Fruit fly (Drosophila melanogaster) S2 (cell line): ENCODE measurements around the gene CG18789.
"Not testable (repeated sequence)": the region's sequence is repeated elsewhere in the genome, so short reads cannot be mapped to it uniquely, and the experiment has no call there.

Experiments
- CG8478 ChIP-seq: fragments of >200 bp; optimal IDR thresholded peaks from 2 replicates; lab custom pipeline; 2018
- CTCF ChIP-seq, 2 experiments: fragments of >200 bp; optimal IDR thresholded peaks; 2 replicates each; lab custom pipeline; 2018

The CG18789 gene

DNA sequence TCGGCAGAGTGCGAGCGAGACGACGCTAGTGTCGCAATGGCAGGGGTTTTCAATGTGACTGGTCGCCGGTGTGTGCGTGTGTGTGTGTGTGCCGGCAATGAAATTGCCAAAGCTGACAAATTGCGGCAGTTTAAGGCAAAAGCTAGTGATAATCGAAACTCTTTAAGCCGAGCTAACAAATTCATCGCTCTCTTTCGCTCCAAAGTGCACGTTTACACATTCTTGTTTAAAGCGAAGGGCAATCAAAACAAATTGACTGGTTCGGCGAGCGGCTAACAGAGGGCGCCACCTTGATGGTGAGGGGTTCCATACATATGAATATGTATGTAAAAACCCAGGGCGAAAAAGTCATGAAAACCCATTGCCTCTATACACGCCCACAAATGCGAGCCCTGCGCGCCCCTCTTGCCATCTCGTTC, 8.6 kb upstream of the CG18789 start:
- TF ChIP-seq CG8478 (lab: Kevin White, UChicago) (no peak), CTCF (optimal IDR thresholded peaks at IDR 0.05; lab: Kevin White, UChicago) (peak; percentile 88 to 97)

- TF ChIP-seq CG8478 (lab: Kevin White, UChicago) (no peak), CTCF (optimal IDR thresholded peaks at IDR 0.05; lab: Kevin White, UChicago) (no peak)
Measured at dm6 chr2L:12002922-12003791, 7.9 kb upstream of the CG18789 start.

DNA sequence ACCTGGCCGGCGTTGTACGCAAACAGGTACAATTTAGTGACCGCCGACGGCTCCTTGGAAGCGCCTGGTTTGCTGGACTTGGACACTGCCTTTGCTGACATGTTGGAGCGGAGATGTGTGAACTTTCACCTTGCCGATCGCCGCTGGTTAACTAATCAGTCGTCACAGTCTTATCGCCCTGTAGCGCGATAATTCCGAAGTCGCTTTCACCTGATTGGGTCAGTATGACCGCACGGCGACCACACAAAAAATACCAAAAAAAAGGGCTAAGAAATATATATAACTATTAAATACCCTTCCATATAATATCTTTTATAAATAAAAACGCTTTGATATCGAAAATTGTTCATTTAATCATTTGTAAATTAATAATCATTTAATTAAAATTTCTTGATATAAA, 6.8 kb upstream of the CG18789 start, which contains the start of gene Hacd1:
TSS of gene Hacd1 (minus strand) at position 216 of the 400 bp plus-strand sequence.
- TF ChIP-seq CTCF (optimal IDR thresholded peaks at IDR 0.05; lab: Kevin White, UChicago) (no peak), CG8478 (lab: Kevin White, UChicago) (no peak)

DNA sequence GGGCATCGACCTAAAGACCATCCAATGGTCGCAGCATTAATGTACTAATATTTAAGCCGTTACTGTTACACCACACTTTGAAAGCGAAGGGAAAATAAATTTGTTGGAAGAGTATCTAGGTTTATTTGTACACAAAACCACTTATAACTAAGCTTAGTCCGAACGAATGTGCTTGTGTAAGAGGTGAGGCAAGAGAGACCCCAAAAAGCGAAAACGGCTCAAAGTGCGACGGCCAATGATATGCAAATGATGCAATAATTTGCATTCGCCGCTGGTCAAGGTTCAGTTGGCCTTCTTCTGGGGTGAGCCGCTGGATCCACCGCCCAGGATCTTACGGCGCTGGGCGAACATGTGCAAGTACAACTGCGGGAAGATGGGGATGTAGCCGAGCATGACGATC, 5.9 kb upstream of the CG18789 start:
- TF ChIP-seq CTCF (optimal IDR thresholded peaks at IDR 0.05; lab: Kevin White, UChicago) (no peak), CG8478 (lab: Kevin White, UChicago) (no peak)

DNA sequence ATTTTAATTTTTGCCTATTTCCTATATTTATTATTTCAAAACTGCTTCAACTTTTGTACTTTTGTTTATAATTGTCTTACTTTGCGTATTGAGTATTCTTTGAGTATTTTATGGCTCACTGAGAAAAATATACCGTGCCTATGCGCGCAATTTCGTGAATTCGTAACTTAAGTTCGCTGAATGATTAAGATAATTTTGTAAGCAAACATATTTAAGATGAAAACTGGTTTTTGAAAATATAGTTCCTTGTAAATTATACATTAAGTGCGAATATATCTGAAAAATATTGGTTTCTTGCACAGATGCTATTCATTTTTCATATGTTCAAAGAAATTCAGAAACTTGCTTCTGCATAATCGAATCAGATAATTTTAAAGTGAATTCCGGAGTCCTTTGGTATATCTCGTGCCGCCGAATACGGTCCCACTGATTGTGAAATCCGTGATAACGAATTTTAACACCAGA, 4.0 kb upstream of the CG18789 start, which contains the start of the genes CG18787 and Nfs1:
TSS of gene CG18787 (minus strand) at position 101 of the 465 bp plus-strand sequence.
TSS of gene Nfs1 (plus strand) at position 415 of the 465 bp plus-strand sequence.
- TF ChIP-seq CG8478 (lab: Kevin White, UChicago); CTCF (optimal IDR thresholded peaks at IDR 0.05; lab: Kevin White, UChicago): not testable (repeated sequence)

- not testable (repeated sequence) for TF ChIP-seq CTCF (optimal IDR thresholded peaks at IDR 0.05; lab: Kevin White, UChicago); CG8478 (lab: Kevin White, UChicago)
Measured at dm6 chr2L:11996509-11996908, 1.3 kb upstream of the CG18789 start, which contains the start of gene Ada1-1. Gene Ada1-1, plus strand, starts transcription at chr2L:11996809.

- TF ChIP-seq CG8478 (lab: Kevin White, UChicago); CTCF (optimal IDR thresholded peaks at IDR 0.05; lab: Kevin White, UChicago): not testable (repeated sequence)
Measured at dm6 chr2L:11992602-11993001, 2.6 kb downstream of the CG18789 start, which contains the start of gene Ada1-2. Gene Ada1-2, plus strand, starts transcription at chr2L:11992902.

DNA sequence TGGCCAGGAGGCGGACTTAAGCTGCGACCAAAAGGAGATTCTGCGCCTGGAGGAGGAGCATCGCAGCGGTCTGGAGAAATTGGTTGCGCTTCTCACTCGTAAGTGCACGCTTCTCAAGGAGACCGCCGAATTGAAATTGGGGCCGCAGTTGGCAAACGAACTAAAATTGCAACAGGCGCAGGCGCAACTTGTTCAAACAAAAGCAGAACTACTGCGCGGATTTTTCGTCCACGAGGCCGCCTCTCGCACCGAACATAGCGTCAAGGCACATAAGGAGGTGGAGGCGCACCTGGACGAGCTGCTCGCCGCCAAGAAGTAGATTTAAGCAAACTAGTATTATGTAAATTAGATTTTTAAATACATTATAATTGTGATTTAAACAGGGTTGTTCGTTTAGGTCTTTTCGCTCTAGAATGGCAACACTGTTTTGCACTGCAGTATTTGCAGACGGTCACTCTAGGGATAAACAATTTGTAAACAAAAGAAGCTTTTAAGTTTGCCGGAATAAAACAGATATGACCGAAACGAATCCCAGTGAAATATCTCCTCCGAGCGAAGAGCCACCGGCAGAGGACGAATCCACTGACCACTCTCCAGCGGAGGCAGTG, 4.7 kb downstream of the CG18789 start, which contains the start of gene escl:
TSS of gene escl (plus strand) at position 470 of the 608 bp plus-strand sequence.
- TF ChIP-seq CTCF (optimal IDR thresholded peaks at IDR 0.05; lab: Kevin White, UChicago) (no peak), CG8478 (lab: Kevin White, UChicago) (no peak)

dm6 chr2L:11989729-11990128, 5.5 kb downstream of the CG18789 start, which contains the start of the genes zuc and dgt2:
Gene zuc, minus strand, starts transcription at chr2L:11989882.
Gene dgt2, plus strand, starts transcription at chr2L:11989936.
- TF ChIP-seq CG8478 (lab: Kevin White, UChicago) (no peak), CTCF (optimal IDR thresholded peaks at IDR 0.05; lab: Kevin White, UChicago) (no peak)

dm6 chr2L:11989210-11989609, 6.0 kb downstream of the CG18789 start:
- TF ChIP-seq CTCF (optimal IDR thresholded peaks at IDR 0.05; lab: Kevin White, UChicago) (no peak), CG8478 (lab: Kevin White, UChicago) (no peak)

dm6 chr2L:11987945-11988344, 7.3 kb downstream of the CG18789 start, which contains the start of the genes CG6686 and CG34163:
Gene CG6686, minus strand, starts transcription at chr2L:11988039.
Gene CG34163, plus strand, starts transcription at chr2L:11988270.
- TF ChIP-seq CG8478 (lab: Kevin White, UChicago) (no peak), CTCF (optimal IDR thresholded peaks at IDR 0.05; lab: Kevin White, UChicago) (no peak)

DNA sequence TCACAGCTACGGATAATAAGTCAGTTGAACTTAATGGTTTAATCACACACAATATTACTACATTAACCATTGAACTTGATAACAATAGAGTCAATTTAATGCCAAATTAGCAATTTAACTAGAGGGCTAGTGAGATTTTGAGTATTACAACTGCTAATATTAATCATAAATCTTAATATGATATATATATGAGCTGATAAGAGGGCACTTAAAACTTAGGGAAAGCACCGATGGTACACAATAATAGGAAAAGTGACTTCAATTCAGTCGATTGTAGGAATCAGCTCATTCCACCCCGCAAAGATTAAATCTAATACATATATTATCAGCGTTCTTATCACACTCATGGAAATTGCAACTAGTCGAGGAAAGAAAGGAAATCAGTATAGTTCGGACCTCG, 14.0 kb downstream of the CG18789 start, which contains the start of gene CG16965:
TSS of gene CG16965 (plus strand) at position 382 of the 400 bp plus-strand sequence.
- TF ChIP-seq CG8478 (lab: Kevin White, UChicago) (no peak), CTCF (optimal IDR thresholded peaks at IDR 0.05; lab: Kevin White, UChicago) (no peak)

- TF ChIP-seq CG8478 (lab: Kevin White, UChicago) (no peak), CTCF (optimal IDR thresholded peaks at IDR 0.05; lab: Kevin White, UChicago) (no peak)
Measured at dm6 chr2L:11980075-11980474, 15.2 kb downstream of the CG18789 start.

dm6 chr2L:11977721-11978120, 17.5 kb downstream of the CG18789 start:
- TF ChIP-seq CTCF (optimal IDR thresholded peaks at IDR 0.05; lab: Kevin White, UChicago) (no peak), CG8478 (lab: Kevin White, UChicago) (no peak)
